Worm (Caenorhabditis elegans): ENCODE measurements around the gene F47E1.20.

Gene F47E1.20

DNA sequence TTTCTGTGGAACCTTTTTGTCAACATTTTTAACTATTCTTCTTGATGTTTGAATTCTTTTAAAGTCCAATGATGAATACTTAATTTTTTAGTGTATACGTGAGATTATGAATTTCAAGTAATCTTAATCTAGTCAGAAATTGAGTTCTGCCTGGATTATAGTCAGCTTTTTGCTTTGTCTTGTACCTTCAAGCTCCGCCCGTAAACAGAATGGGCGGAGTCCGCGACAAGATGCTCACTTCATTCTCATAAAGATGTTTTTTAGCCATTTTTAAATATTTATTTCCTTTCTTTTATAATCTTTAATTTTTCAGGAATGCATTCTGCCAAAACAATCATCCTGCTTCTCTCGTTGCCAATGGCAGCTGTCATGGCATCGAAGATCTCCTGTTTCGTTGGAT is 28.1 kb downstream of the F47E1.20 start, which contains the start of gene F47E1.1:
Gene F47E1.1, plus strand, starts transcription at position 301 of the 400 bp plus-strand sequence.
- TF ChIP-seq scrt-1 (GFP tag; IDR thresholded peaks at IDR 0.05) (no peak), tbx-11 (GFP tag; IDR thresholded peaks at IDR 0.05) (no peak), hnd-1 (tag; optimal IDR thresholded peaks at IDR 0.05) (no peak), ceh-13 (GFP tag; optimal IDR thresholded peaks at IDR 0.05) (no peak), flt-1 (GFP tag; IDR thresholded peaks at IDR 0.05) (no peak), tra-4 (tag; optimal IDR thresholded peaks at IDR 0.05) (no peak), B0310.2 (tag; optimal IDR thresholded peaks at IDR 0.05) (no peak), ceh-36 (tag; optimal IDR thresholded peaks at IDR 0.05) (no peak), ets-7 (tag; optimal IDR thresholded peaks at IDR 0.05) (no peak), sea-1 (GFP tag; conservative IDR thresholded peaks at IDR 0.05) (no peak), aly-1 (tag; optimal IDR thresholded peaks at IDR 0.05) (no peak), hmbx-1 (tag; optimal IDR thresholded peaks at IDR 0.05) (no peak)

DNA sequence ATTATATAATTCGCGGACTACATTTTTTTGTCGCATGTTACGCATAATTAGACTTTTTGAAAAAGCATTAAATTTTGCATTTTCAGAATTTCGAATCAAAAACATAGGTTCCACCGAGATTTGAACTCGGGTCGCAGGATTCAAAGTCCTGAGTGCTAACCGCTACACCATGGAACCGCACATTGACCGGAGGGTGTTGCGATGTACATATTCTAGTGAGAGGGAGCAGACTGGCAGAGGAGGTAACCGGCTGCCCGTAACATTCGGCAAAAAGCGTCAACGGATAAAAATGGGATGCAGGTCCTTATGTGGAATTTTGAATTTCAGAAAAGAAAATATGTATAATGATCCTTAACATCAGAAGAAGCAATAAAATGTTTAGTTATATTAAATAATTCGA is 29.4 kb downstream of the F47E1.20 start:
- peak; percentile 78 for TF ChIP-seq tbx-37 (GFP tag; conservative IDR thresholded peaks at IDR 0.05)
- peak; percentile 90 for TF ChIP-seq flt-1 (GFP tag; IDR thresholded peaks at IDR 0.05)
- no peak for TF ChIP-seq hmbx-1 (tag; optimal IDR thresholded peaks at IDR 0.05)
- TF ChIP-seq F13C5.2 (tag; optimal IDR thresholded peaks at IDR 0.05): peak; percentile 65
- peak; percentile 78 for TF ChIP-seq sea-1 (GFP tag; conservative IDR thresholded peaks at IDR 0.05)
- TF ChIP-seq pes-1 (GFP tag; IDR thresholded peaks at IDR 0.05): peak; percentile 87
- peak; percentile 3 for TF ChIP-seq hnd-1 (tag; optimal IDR thresholded peaks at IDR 0.05)
- TF ChIP-seq ceh-13 (GFP tag; optimal IDR thresholded peaks at IDR 0.05): no peak
- TF ChIP-seq ceh-36 (tag; optimal IDR thresholded peaks at IDR 0.05): peak; percentile 35
- peak; percentile 58 for TF ChIP-seq tra-4 (tag; optimal IDR thresholded peaks at IDR 0.05)
- no peak for TF ChIP-seq ama-1 (optimal IDR thresholded peaks at IDR 0.05)
- TF ChIP-seq aly-1 (tag; optimal IDR thresholded peaks at IDR 0.05): no peak
- TF ChIP-seq tbx-11 (GFP tag; IDR thresholded peaks at IDR 0.05): peak; percentile 79
- peak; percentile 60 for TF ChIP-seq hmg-4 (GFP tag; optimal IDR thresholded peaks at IDR 0.05)
- TF ChIP-seq ets-7 (tag; optimal IDR thresholded peaks at IDR 0.05): no peak
- TF ChIP-seq B0310.2 (tag; optimal IDR thresholded peaks at IDR 0.05): no peak
- TF ChIP-seq scrt-1 (GFP tag; IDR thresholded peaks at IDR 0.05): peak; percentile 89

DNA sequence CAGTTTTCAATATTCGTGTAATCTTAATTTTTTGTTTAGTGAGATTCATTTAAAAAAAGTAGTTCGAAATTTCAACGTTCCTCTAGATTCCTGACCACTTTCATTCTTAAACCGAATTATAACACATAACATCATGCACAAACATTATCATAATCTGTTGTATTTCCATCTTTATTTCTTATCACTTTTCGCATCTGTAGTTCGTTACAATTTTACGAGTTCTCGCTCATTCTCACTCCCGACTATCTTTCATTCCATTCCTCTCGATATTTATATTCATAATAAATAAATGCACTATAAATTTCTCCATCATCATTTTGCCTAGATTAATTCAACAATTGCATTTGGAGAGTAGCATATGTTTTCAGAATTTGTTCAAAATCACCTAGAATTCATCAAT is 32.5 kb downstream of the F47E1.20 start:
- no peak for TF ChIP-seq ets-7 (tag; optimal IDR thresholded peaks at IDR 0.05)
- no peak for TF ChIP-seq aly-1 (tag; optimal IDR thresholded peaks at IDR 0.05)
- no peak for TF ChIP-seq pes-1 (GFP tag; IDR thresholded peaks at IDR 0.05)
- no peak for TF ChIP-seq ceh-36 (tag; optimal IDR thresholded peaks at IDR 0.05)
- TF ChIP-seq scrt-1 (GFP tag; IDR thresholded peaks at IDR 0.05): no peak
- no peak for TF ChIP-seq flt-1 (GFP tag; IDR thresholded peaks at IDR 0.05)

DNA sequence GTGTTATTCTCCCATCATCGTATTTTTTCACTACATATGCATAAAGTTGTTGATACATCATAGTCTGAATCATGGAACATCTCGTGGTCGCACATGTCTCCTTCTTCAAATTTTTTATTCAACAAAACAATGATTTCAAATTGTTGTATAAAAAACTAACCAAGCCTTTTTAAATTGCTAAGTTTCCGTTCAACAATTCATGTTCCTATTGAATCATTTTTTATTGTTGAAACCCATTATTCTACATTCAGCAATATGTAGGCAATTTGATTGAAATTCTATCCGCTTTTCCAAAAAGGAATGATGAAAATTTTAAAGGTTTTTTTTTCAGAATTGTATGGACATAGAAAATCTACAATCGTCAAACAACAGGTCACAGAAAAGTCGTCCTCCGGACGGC is 33.9 kb downstream of the F47E1.20 start, which contains the start of gene ajm-1:
Gene ajm-1, plus strand, starts transcription at position 301 of the 400 bp plus-strand sequence.
- no peak for TF ChIP-seq tra-4 (tag; optimal IDR thresholded peaks at IDR 0.05)
- TF ChIP-seq hmbx-1 (tag; optimal IDR thresholded peaks at IDR 0.05): no peak
- TF ChIP-seq F13C5.2 (tag; optimal IDR thresholded peaks at IDR 0.05): no peak
- no peak for TF ChIP-seq aly-1 (tag; optimal IDR thresholded peaks at IDR 0.05)
- no peak for TF ChIP-seq B0310.2 (tag; optimal IDR thresholded peaks at IDR 0.05)
- TF ChIP-seq hnd-1 (tag; optimal IDR thresholded peaks at IDR 0.05): no peak
- TF ChIP-seq ets-7 (tag; optimal IDR thresholded peaks at IDR 0.05): no peak
- TF ChIP-seq scrt-1 (GFP tag; IDR thresholded peaks at IDR 0.05): no peak
- TF ChIP-seq tbx-11 (GFP tag; IDR thresholded peaks at IDR 0.05): no peak
- no peak for TF ChIP-seq hmg-4 (GFP tag; optimal IDR thresholded peaks at IDR 0.05)
- TF ChIP-seq ceh-13 (GFP tag; optimal IDR thresholded peaks at IDR 0.05): no peak
- no peak for TF ChIP-seq ama-1 (optimal IDR thresholded peaks at IDR 0.05)
- TF ChIP-seq flt-1 (GFP tag; IDR thresholded peaks at IDR 0.05): no peak
- TF ChIP-seq sea-1 (GFP tag; conservative IDR thresholded peaks at IDR 0.05): no peak

DNA sequence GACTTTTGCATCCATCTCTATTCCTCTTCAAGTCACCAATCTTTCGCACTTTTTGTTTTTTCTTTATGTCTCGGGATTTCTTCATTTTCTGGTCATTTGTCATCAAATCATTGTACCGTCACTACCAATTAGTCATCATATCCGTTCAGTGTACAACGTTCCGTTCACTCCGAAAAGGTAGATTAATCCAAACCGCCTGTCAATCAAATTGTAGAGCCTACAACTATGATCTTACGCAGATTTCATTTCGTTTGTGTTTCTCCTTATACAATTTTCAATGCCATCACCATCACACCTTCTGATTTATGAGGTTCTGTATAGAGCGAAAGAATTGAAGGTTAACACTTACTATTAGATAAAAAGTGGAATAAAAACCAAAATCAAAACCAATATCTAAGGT is 37.1 kb downstream of the F47E1.20 start:
- TF ChIP-seq ceh-13 (GFP tag; optimal IDR thresholded peaks at IDR 0.05) (no peak), tbx-11 (GFP tag; IDR thresholded peaks at IDR 0.05) (no peak), hmbx-1 (tag; optimal IDR thresholded peaks at IDR 0.05) (no peak), tbx-37 (GFP tag; conservative IDR thresholded peaks at IDR 0.05) (no peak)

DNA sequence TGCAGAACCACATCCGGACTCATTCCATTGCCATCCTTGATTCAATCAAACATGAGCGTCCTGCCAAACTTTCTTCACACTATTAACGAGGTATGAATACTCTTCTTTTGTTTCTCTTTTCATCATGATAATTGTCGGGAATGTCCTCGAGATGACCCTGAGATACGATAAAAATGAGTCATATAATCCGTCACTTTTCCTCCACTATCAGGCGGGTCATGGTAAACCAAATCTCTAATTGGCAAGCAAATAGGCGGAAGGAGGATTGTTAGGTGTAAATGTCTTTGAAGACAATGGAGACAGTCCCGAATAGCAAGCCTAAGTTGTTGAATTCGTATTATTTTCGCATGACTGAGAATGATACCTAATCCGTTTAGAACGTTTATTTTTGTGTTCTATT is 39.9 kb downstream of the F47E1.20 start:
- TF ChIP-seq F13C5.2 (tag; optimal IDR thresholded peaks at IDR 0.05): no peak
- no peak for TF ChIP-seq flt-1 (GFP tag; IDR thresholded peaks at IDR 0.05)
- no peak for TF ChIP-seq scrt-1 (GFP tag; IDR thresholded peaks at IDR 0.05)
- TF ChIP-seq ceh-13 (GFP tag; optimal IDR thresholded peaks at IDR 0.05): no peak
- no peak for TF ChIP-seq aly-1 (tag; optimal IDR thresholded peaks at IDR 0.05)
- TF ChIP-seq ceh-36 (tag; optimal IDR thresholded peaks at IDR 0.05): no peak
- TF ChIP-seq tbx-37 (GFP tag; conservative IDR thresholded peaks at IDR 0.05): no peak
- TF ChIP-seq pes-1 (GFP tag; IDR thresholded peaks at IDR 0.05): no peak
- no peak for TF ChIP-seq tbx-11 (GFP tag; IDR thresholded peaks at IDR 0.05)
- no peak for TF ChIP-seq hmbx-1 (tag; optimal IDR thresholded peaks at IDR 0.05)
- TF ChIP-seq ets-7 (tag; optimal IDR thresholded peaks at IDR 0.05): no peak
- TF ChIP-seq B0310.2 (tag; optimal IDR thresholded peaks at IDR 0.05): no peak
- no peak for TF ChIP-seq tra-4 (tag; optimal IDR thresholded peaks at IDR 0.05)
- TF ChIP-seq sea-1 (GFP tag; conservative IDR thresholded peaks at IDR 0.05): no peak
- TF ChIP-seq hnd-1 (tag; optimal IDR thresholded peaks at IDR 0.05): no peak
- no peak for TF ChIP-seq ama-1 (optimal IDR thresholded peaks at IDR 0.05)
- TF ChIP-seq hmg-4 (GFP tag; optimal IDR thresholded peaks at IDR 0.05): no peak

DNA sequence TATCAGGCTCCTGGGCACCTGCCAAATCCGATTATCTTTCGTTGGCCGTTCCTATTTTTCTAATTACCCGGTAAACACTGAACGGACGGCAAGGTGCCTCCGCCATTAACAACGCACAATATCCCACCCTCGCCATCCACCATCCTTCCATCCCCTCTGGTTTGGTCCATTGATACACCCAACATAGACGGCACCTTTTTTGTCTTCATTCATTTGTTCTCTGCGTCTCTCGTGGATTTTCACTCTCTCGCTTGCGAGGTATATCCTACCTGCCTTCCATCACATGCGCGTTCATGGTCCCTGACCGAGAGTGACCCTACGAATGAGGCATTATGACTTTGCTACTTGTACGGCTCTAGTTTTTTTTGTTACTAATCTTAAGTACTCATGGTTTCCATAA is 40.8 kb downstream of the F47E1.20 start:
- TF ChIP-seq sea-1 (GFP tag; conservative IDR thresholded peaks at IDR 0.05) (0 out of 2 replicates have a peak, but pooled peaks have one; percentile 49), hmg-4 (GFP tag; optimal IDR thresholded peaks at IDR 0.05) (peak; percentile 51), F13C5.2 (tag; optimal IDR thresholded peaks at IDR 0.05) (no peak)

DNA sequence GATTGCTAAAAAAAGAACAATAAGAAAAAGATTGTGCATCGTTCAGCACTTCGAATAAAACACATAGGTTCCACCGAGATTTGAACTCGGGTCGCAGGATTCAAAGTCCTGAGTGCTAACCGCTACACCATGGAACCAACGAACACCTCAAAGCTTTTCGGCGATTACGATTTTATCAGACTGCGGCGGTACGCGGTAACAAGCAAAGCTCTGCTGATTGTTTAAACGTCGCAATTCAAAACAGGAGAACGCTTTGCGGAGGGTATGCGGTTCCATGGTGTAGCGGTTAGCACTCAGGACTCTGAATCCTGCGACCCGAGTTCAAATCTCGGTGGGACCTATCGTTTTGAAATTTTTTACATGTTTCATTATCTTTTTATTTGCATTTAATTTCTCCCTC is 41.8 kb downstream of the F47E1.20 start:
- peak; percentile 55 for TF ChIP-seq pes-1 (GFP tag; IDR thresholded peaks at IDR 0.05)
